Fruit fly (Drosophila melanogaster): ENCODE results near the gene Sarm.

The Sarm gene

DNA sequence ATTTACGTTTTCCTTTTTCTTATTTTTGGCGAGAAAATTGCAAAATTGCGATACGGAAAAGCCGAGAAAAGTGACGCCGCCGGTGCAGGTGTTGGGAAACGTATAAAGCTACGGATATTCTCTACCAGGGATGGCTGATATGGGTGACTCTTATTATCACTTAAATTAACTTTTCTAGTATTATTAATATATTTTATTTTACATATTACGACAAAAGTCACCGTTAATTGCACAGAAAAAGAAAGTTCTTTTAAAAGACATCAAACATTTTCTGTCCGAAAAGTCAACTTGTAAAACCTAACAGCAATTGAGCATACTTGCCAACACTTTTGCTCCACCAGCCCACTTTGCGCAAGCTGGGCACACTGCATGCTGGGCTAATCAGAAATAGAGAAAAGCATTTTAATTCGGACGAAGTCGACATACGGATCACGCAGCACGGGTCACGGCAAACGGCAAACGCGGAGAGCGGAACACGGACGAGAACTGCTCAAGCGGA, 64.1 kb downstream of the Sarm start, which contains the start of the genes Cds and Uba2 (continued):
- TF ChIP-seq Xrp1 (GFP tag; IDR thresholded peaks at IDR 0.05) (peak; percentile 90), mirr (GFP tag; optimal IDR thresholded peaks at IDR 0.05) (peak; percentile 80), pros (GFP tag; optimal IDR thresholded peaks at IDR 0.05) (no peak), btn (GFP tag; optimal IDR thresholded peaks at IDR 0.05) (peak; percentile 11), Rx (GFP tag; IDR thresholded peaks at IDR 0.05) (peak; percentile 87), Sin3A (optimal IDR thresholded peaks at IDR 0.05) (peak; percentile 74), CG11093 (GFP tag; IDR thresholded peaks at IDR 0.05) (peak; percentile 84), CG10431 (GFP tag; optimal IDR thresholded peaks at IDR 0.05) (peak; percentile 81), TFAM (GFP tag; optimal IDR thresholded peaks at IDR 0.05) (peak; percentile 40), CG5953 (GFP tag; IDR thresholded peaks at IDR 0.05) (no peak; the same call in 1 of the 2 replicates), Ssrp (tag; optimal IDR thresholded peaks at IDR 0.05) (peak; percentile 90), CG18619 (GFP tag; optimal IDR thresholded peaks at IDR 0.05) (peak; percentile 91), Hey (tag; optimal IDR thresholded peaks at IDR 0.05) (no peak), CG6813 (GFP tag; optimal IDR thresholded peaks at IDR 0.05) (peak; percentile 88), Tbp (GFP tag; optimal IDR thresholded peaks at IDR 0.05) (no peak), tgo (GFP tag; IDR thresholded peaks at IDR 0.05) (peak; percentile 92), cad (GFP tag; optimal IDR thresholded peaks at IDR 0.05) (no peak), CG11560 (tag; IDR thresholded peaks at IDR 0.05) (peak; percentile 84), CG17612 (GFP tag; IDR thresholded peaks at IDR 0.05) (peak; percentile 82), sna (GFP tag; IDR thresholded peaks at IDR 0.05; ENCODE audit: partially characterized antibody) (no peak), Ptx1 (GFP tag; IDR thresholded peaks at IDR 0.05) (peak; percentile 93), CG16815 (GFP tag; optimal IDR thresholded peaks at IDR 0.05) (peak; percentile 87), Hr51 (GFP tag; optimal IDR thresholded peaks at IDR 0.05) (peak; percentile 87 to 93), CG4707 (GFP tag; optimal IDR thresholded peaks at IDR 0.05) (peak; percentile 57), CG31441 (GFP tag; IDR thresholded peaks at IDR 0.05) (peak; percentile 95), kni (GFP tag; optimal IDR thresholded peaks at IDR 0.05) (peak; percentile 76), Jarid2 (GFP tag; optimal IDR thresholded peaks at IDR 0.05) (no peak), CG17385 (GFP tag; optimal IDR thresholded peaks at IDR 0.05) (peak; percentile 89), da (GFP tag; optimal IDR thresholded peaks at IDR 0.05) (no peak), tin (GFP tag; optimal IDR thresholded peaks at IDR 0.05) (peak; percentile 94), cato (GFP tag; optimal IDR thresholded peaks at IDR 0.05; ENCODE audit: borderline replicate concordance) (peak; percentile 90), NfI (GFP tag; optimal IDR thresholded peaks at IDR 0.05) (peak; percentile 95), Ravus (GFP tag; IDR thresholded peaks at IDR 0.05) (peak; percentile 66), CG11723 (GFP tag; optimal IDR thresholded peaks at IDR 0.05) (peak; percentile 87), CG6254 (GFP tag; optimal IDR thresholded peaks at IDR 0.05) (peak; percentile 80), CG5245 (GFP tag; optimal IDR thresholded peaks at IDR 0.05) (peak; percentile 74), psq (GFP tag; optimal IDR thresholded peaks at IDR 0.05) (peak; percentile 84)

DNA sequence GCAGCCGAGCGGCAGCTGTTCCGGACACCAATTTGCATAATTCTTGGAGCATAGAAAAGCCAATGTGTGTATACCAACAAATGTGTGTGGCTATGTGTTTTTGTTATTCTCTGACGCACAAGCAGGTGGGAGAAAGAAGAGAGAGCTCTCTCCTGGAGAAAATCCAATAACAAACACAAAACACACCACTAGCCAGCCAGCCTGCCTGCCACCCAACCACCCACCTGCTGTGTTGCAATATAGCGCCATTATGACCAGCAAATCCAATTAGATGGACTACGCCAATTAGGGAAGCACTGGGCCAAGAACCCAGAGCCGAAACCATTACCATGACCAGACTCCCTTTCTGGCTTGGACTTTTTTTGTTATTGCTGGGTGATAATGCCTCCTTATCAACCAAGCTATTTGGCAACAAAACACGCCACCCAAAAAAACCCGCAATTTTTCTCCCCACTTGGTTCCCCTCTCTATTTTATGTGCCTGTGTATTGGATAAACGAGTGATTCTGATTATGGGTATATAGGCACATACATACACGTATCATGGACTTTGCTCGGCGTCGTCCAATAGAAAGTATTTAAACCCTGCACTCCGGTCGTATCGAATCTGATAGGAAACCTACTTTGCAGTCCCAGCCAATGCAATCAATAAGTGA, 64.8 kb downstream of the Sarm start:
- no peak for TF ChIP-seq sob (GFP tag; IDR thresholded peaks at IDR 0.05)
- peak; percentile 44 to 54 for TF ChIP-seq Trl (optimal IDR thresholded peaks at IDR 0.05)
- no peak for TF ChIP-seq Trl (GFP tag; optimal IDR thresholded peaks at IDR 0.05)
- TF ChIP-seq kah (GFP tag; optimal IDR thresholded peaks at IDR 0.05): peak; percentile 81
- TF ChIP-seq CG4282 (GFP tag; optimal IDR thresholded peaks at IDR 0.05): no peak
- TF ChIP-seq zfh1 (GFP tag; IDR thresholded peaks at IDR 0.05): 0 out of 3 replicates have a peak, but pooled peaks have one; percentile 16
- TF ChIP-seq nom (GFP tag; optimal IDR thresholded peaks at IDR 0.05): peak; percentile 14
- TF ChIP-seq CG32532 (GFP tag; IDR thresholded peaks at IDR 0.05): 0 out of 2 replicates have a peak, but pooled peaks have one; percentile 27
- peak; percentile 15 for TF ChIP-seq exex (tag; optimal IDR thresholded peaks at IDR 0.05)
- peak; percentile 69 for TF ChIP-seq Elba2 (GFP tag; optimal IDR thresholded peaks at IDR 0.05)
- TF ChIP-seq CG32767 (GFP tag; IDR thresholded peaks at IDR 0.05): peak; percentile 22; the same call in 1 of the 2 replicates
- TF ChIP-seq Hand (GFP tag; optimal IDR thresholded peaks at IDR 0.05): no peak
- TF ChIP-seq CG12769 (tag; optimal IDR thresholded peaks at IDR 0.05): peak; percentile 38
- TF ChIP-seq pan (optimal IDR thresholded peaks at IDR 0.05): no peak
- peak in 1 of 2 experiments; percentile 20 for TF ChIP-seq pan (GFP tag; optimal IDR thresholded peaks at IDR 0.05 in 1 of 2, IDR thresholded peaks at IDR 0.05 in 1 of 2)

Measured in whole organism, embryonic.